Worm (Caenorhabditis elegans) whole organism, early embryonic: ENCODE data around the gene fbxb-20.

Experiments used
- aly-1 ChIP-seq: sonication (generic microtip); optimal IDR thresholded peaks from 2 replicates; lab custom pipeline; 2016; ENCODE audit warnings: missing genetic modification characterization, missing compliant biosample characterization
- ama-1 ChIP-seq: fragments of 150-350 bp; optimal IDR thresholded peaks from 2 replicates; lab custom pipeline; 2014
- ets-7 ChIP-seq: sonication (generic microtip); optimal IDR thresholded peaks from 2 replicates; lab custom pipeline; 2016; ENCODE audit warnings: missing genotype, missing genetic modification characterization, missing compliant biosample characterization
- flt-1 ChIP-seq: fragments of 200-800 bp; sonication (Bioruptor generic); IDR thresholded peaks from 2 replicates; pipeline ENCODE4 v1.3.6; 2022; ENCODE audit warnings: missing genetic modification characterization, missing compliant biosample characterization
- hmg-4 ChIP-seq: fragments of 200-800 bp; sonication (Bioruptor generic); optimal IDR thresholded peaks from 2 replicates; lab custom pipeline; 2018; ENCODE audit warnings: mild to moderate bottlenecking, missing genetic modification characterization, missing compliant biosample characterization
- pes-1 ChIP-seq: fragments of 200-800 bp; sonication (Bioruptor generic); IDR thresholded peaks from 2 replicates; pipeline ENCODE4 v1.3.6; 2022; ENCODE audit warnings: missing genetic modification reagents, missing genetic modification characterization, missing compliant biosample characterization
- scrt-1 ChIP-seq: fragments of 200-800 bp; sonication (Bioruptor generic); IDR thresholded peaks from 2 replicates; pipeline ENCODE4 v1.3.6; 2022; ENCODE audit warnings: missing genetic modification characterization, missing compliant biosample characterization
- tbx-11 ChIP-seq: fragments of 200-800 bp; sonication (Bioruptor generic); IDR thresholded peaks from 2 replicates; pipeline ENCODE4 v1.3.6; 2022; ENCODE audit warnings: missing genetic modification characterization, missing compliant biosample characterization

DNA sequence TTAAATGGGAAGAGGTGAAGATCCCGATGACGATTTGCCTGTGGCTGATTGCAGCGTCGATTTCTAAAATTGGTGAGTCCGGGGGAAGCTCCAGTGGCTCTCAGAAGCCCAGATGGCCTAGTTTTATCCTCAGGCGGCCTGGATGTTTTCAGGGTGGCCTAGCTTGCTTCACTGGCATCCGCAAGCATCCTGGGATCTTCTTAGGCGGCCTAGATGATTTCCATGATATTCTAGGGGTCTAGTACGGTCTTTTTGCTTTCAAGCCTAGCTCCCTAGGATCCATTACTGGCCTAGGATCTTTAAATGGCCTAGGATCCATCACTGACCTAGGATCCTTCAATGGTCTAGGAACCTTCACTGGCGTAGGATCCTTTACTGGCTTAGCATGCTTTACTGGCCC, 20.6 kb upstream of the fbxb-20 start:
- no peak for TF ChIP-seq flt-1 (GFP tag; lab: Robert Waterston, UW)
- TF ChIP-seq aly-1 (tag; lab: Kevin White, UChicago): no peak
- TF ChIP-seq ama-1 (lab: Kevin White, UChicago): no peak
- no peak for TF ChIP-seq tbx-11 (GFP tag; lab: Robert Waterston, UW)
- TF ChIP-seq hmg-4 (GFP tag; lab: Kevin White, UChicago): no peak
- no peak for TF ChIP-seq scrt-1 (GFP tag; lab: Robert Waterston, UW)
- TF ChIP-seq ets-7 (tag; lab: Kevin White, UChicago): no peak
- TF ChIP-seq pes-1 (GFP tag; lab: Robert Waterston, UW): no peak
